Worm (Caenorhabditis elegans) whole organism, L4/young adult: Measurements from ENCODE around the gene T19D12.4.

Source experiments
- W03F9.2 ChIP-seq: fragments of 150-350 bp; optimal IDR thresholded peaks from 2 replicates; lab custom pipeline; 2014; ENCODE audit warnings: missing biosample characterization, missing genetic modification characterization
- dao-5 ChIP-seq: sonication (generic microtip); optimal IDR thresholded peaks from 2 replicates; lab custom pipeline; 2016; ENCODE audit warnings: missing genotype, missing genetic modification characterization, moderate library complexity, missing compliant biosample characterization

DNA sequence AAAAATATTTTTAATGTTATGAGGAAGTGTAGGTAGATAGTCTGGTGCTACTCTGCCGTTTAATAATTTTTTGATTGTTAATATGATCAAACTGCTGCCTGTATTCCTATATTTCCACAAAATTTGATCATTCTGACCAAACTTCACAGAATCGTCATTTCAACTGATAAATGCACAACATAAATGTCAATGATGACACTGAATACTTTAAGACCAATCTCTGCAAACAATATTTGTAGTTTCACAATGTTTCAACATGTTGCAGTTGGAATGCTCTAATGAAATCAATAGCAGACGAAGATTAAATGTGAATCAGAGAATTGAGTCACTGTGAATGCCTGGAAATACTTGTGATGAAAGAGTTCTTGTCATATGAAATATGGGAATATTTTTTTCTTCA lies 1.1 kb upstream of the T19D12.4 start:
- no peak for TF ChIP-seq W03F9.2 (tag; lab: Kevin White, UChicago)
- TF ChIP-seq dao-5 (tag; lab: Kevin White, UChicago): no peak
